Fruit fly (Drosophila melanogaster): Measurements from ENCODE around the gene CG31368.

Gene CG31368

dm6 chr3R:11877162-11877561 is 5.4 kb upstream of the CG31368 start, which contains the start of gene sad:
sad (plus strand) TSS chr3R:11877235.
- TF ChIP-seq ac (GFP tag; optimal IDR thresholded peaks at IDR 0.05) (peak; percentile 87), zen (tag; optimal IDR thresholded peaks at IDR 0.05) (peak; percentile 28), Doc2 (GFP tag; IDR thresholded peaks at IDR 0.05) (no peak), da (GFP tag; optimal IDR thresholded peaks at IDR 0.05) (peak; percentile 22), tup (GFP tag; optimal IDR thresholded peaks at IDR 0.05) (no peak), Tbp (GFP tag; optimal IDR thresholded peaks at IDR 0.05) (no peak), CG1024 (GFP tag; IDR thresholded peaks at IDR 0.05) (no peak), vnd (GFP tag; IDR thresholded peaks at IDR 0.05; ENCODE audit: partially characterized antibody) (0 out of 3 replicates have a peak, but pooled peaks have one; percentile 14), Ets65A (GFP tag) (peak; percentile 62), CG10654 (GFP tag; optimal IDR thresholded peaks at IDR 0.05) (no peak), prd (optimal IDR thresholded peaks at IDR 0.05) (no peak), prd (GFP tag; IDR thresholded peaks at IDR 0.05) (peak; percentile 52; the same call in 2 of the 3 replicates), Med (GFP tag) (peak; percentile 45), trh (GFP tag; optimal IDR thresholded peaks at IDR 0.05) (no peak)

- TF ChIP-seq D (optimal IDR thresholded peaks at IDR 0.05): peak; percentile 68
- no peak for TF ChIP-seq D (GFP tag; optimal IDR thresholded peaks at IDR 0.05)
- no peak for TF ChIP-seq CG13775 (GFP tag; optimal IDR thresholded peaks at IDR 0.05)
- TF ChIP-seq BEAF-32 (GFP tag; optimal IDR thresholded peaks at IDR 0.05): no peak
- 0 out of 3 replicates have a peak, but pooled peaks have one; percentile 26 for TF ChIP-seq ken (GFP tag; IDR thresholded peaks at IDR 0.05)
- no peak for TF ChIP-seq BtbVII (GFP tag; optimal IDR thresholded peaks at IDR 0.05)
- TF ChIP-seq Ets65A (GFP tag): peak; percentile 55
- no peak for TF ChIP-seq Dek (tag; optimal IDR thresholded peaks at IDR 0.05)
- no peak for TF ChIP-seq yki (optimal IDR thresholded peaks at IDR 0.05)
- TF ChIP-seq Dll (GFP tag; IDR thresholded peaks at IDR 0.05; ENCODE audit: partially characterized antibody): no peak
- TF ChIP-seq salm (tag; optimal IDR thresholded peaks at IDR 0.05): no peak
- TF ChIP-seq jumu (GFP tag; optimal IDR thresholded peaks at IDR 0.05): no peak
- TF ChIP-seq CG6683 (GFP tag; optimal IDR thresholded peaks at IDR 0.05): no peak
- no peak for TF ChIP-seq zen (tag; optimal IDR thresholded peaks at IDR 0.05)
- TF ChIP-seq lov (optimal IDR thresholded peaks at IDR 0.05): no peak
- TF ChIP-seq lov (GFP tag; IDR thresholded peaks at IDR 0.05): no peak
- no peak for TF ChIP-seq wek (GFP tag; optimal IDR thresholded peaks at IDR 0.05)
- no peak for TF ChIP-seq MTF-1 (GFP tag; optimal IDR thresholded peaks at IDR 0.05; ENCODE audit: borderline replicate concordance)
- TF ChIP-seq Dad (GFP tag; optimal IDR thresholded peaks at IDR 0.05): no peak
- no peak for TF ChIP-seq CG12942 (GFP tag; optimal IDR thresholded peaks at IDR 0.05)
- no peak for TF ChIP-seq CG11093 (GFP tag; IDR thresholded peaks at IDR 0.05)
- no peak for TF ChIP-seq CG4424 (GFP tag; optimal IDR thresholded peaks at IDR 0.05)
Measured at dm6 chr3R:11883129-11883528, 539 bp downstream of the CG31368 start.

- TF ChIP-seq CG6813 (GFP tag; optimal IDR thresholded peaks at IDR 0.05) (peak; percentile 45), CG15269 (tag; optimal IDR thresholded peaks at IDR 0.05) (peak; percentile 78), Sry-δ (GFP tag; optimal IDR thresholded peaks at IDR 0.05) (peak; percentile 27), CG8924 (tag; optimal IDR thresholded peaks at IDR 0.05) (peak; percentile 85), Dek (tag; optimal IDR thresholded peaks at IDR 0.05) (peak; percentile 40), CG9797 (GFP tag; optimal IDR thresholded peaks at IDR 0.05) (no peak), Kr (GFP tag; optimal IDR thresholded peaks at IDR 0.05) (no peak), CG3407 (GFP tag; optimal IDR thresholded peaks at IDR 0.05) (peak; percentile 55), ato (GFP tag; IDR thresholded peaks at IDR 0.05; ENCODE audit: partially characterized antibody) (no peak), E2f1 (GFP tag; IDR thresholded peaks at IDR 0.05) (peak; percentile 68), da (GFP tag; optimal IDR thresholded peaks at IDR 0.05) (peak; percentile 30), CG3838 (GFP tag; optimal IDR thresholded peaks at IDR 0.05) (no peak), sisA (GFP tag; IDR thresholded peaks at IDR 0.05) (peak; percentile 79), Rx (GFP tag; IDR thresholded peaks at IDR 0.05) (peak; percentile 55), B-H2 (GFP tag; optimal IDR thresholded peaks at IDR 0.05) (no peak), knrl (GFP tag; IDR thresholded peaks at IDR 0.05; ENCODE audit: partially characterized antibody) (no peak), scrt (GFP tag; optimal IDR thresholded peaks at IDR 0.05) (peak; percentile 52)
Measured at dm6 chr3R:11887114-11888037, 4.8 kb downstream of the CG31368 start, which contains the start of gene mthl5. mthl5 (minus strand) TSS chr3R:11887168.

All from whole organism, embryonic.